Worm (Caenorhabditis elegans) whole organism, late embryonic: ENCODE data around the gene abch-1.

Source experiments
- T23F11.4 ChIP-seq: fragments of 200-800 bp; sonication (Bioruptor generic); optimal IDR thresholded peaks from 2 replicates; lab custom pipeline; 2018; ENCODE audit warnings: mild to moderate bottlenecking, missing genetic modification characterization, missing compliant biosample characterization
- ahr-1 ChIP-seq: sonication (generic microtip); optimal IDR thresholded peaks from 2 replicates; lab custom pipeline; 2016; ENCODE audit warnings: missing genetic modification characterization, missing compliant biosample characterization
- ceh-30 ChIP-seq: fragments of 150-350 bp; optimal IDR thresholded peaks from 2 replicates; lab custom pipeline; 2014; ENCODE audit warnings: missing biosample characterization, missing genetic modification characterization
- ceh-48 ChIP-seq: sonication (generic microtip); optimal IDR thresholded peaks from 2 replicates; lab custom pipeline; 2016; ENCODE audit warnings: missing genetic modification characterization, inconsistent platforms, missing compliant biosample characterization
- elt-2 ChIP-seq: sonication (generic microtip); optimal IDR thresholded peaks from 2 replicates; lab custom pipeline; 2016; ENCODE audit warnings: missing genetic modification reagents, missing genetic modification characterization, missing compliant biosample characterization
- ets-4 ChIP-seq: sonication (generic microtip); optimal IDR thresholded peaks from 2 replicates; lab custom pipeline; 2016; ENCODE audit warnings: missing genetic modification characterization, missing compliant biosample characterization
- fkh-6 ChIP-seq: sonication (generic microtip); optimal IDR thresholded peaks from 2 replicates; lab custom pipeline; 2016; ENCODE audit warnings: missing genetic modification characterization, missing compliant biosample characterization
- hlh-8 ChIP-seq: sonication (generic microtip); optimal IDR thresholded peaks from 2 replicates; lab custom pipeline; 2016; ENCODE audit warnings: missing genotype, missing genetic modification characterization, missing compliant biosample characterization
- nhr-11 ChIP-seq: fragments of 150-350 bp; optimal IDR thresholded peaks from 2 replicates; lab custom pipeline; 2014; ENCODE audit warnings: missing biosample characterization, missing genetic modification characterization
- unc-86 ChIP-seq: sonication (generic microtip); optimal IDR thresholded peaks from 2 replicates; lab custom pipeline; 2016; ENCODE audit warnings: missing genetic modification characterization, missing compliant biosample characterization

ce11 chrII:6491817-6492452 is 39.5 kb downstream of the abch-1 start, which contains the start of the genes T28D9.11 and T28D9.1:
- TF ChIP-seq fkh-6 (tag; lab: Kevin White, UChicago) = peak; percentile 12
- no peak for TF ChIP-seq ceh-48 (tag; lab: Kevin White, UChicago)
- peak; percentile 27 for TF ChIP-seq ets-4 (tag; lab: Kevin White, UChicago)
- TF ChIP-seq elt-2 (tag; lab: Kevin White, UChicago) = no peak
- peak; percentile 38 for TF ChIP-seq T23F11.4 (GFP tag; lab: Kevin White, UChicago)
- no peak for TF ChIP-seq hlh-8 (tag; lab: Kevin White, UChicago)
- no peak for TF ChIP-seq ahr-1
- TF ChIP-seq ceh-30 (tag; lab: Kevin White, UChicago) = no peak
- no peak for TF ChIP-seq nhr-11 (tag; lab: Kevin White, UChicago)
- TF ChIP-seq unc-86 (tag; lab: Kevin White, UChicago) = no peak
